Worm (Caenorhabditis elegans) whole organism, L3 larva: ENCODE data around the gene sna-1.

ENCODE experiments used
- ama-1 ChIP-seq: fragments of 150-350 bp; optimal IDR thresholded peaks from 2 replicates; lab custom pipeline; 2018
- ceh-16 ChIP-seq: sonication (generic microtip); optimal IDR thresholded peaks from 2 replicates; lab custom pipeline; 2017; ENCODE audit warnings: missing biosample characterization, missing genetic modification characterization
- ceh-82 ChIP-seq: fragments of 150-350 bp; optimal IDR thresholded peaks from 2 replicates; lab custom pipeline; 2014; ENCODE audit warnings: missing biosample characterization, missing genetic modification characterization
- ceh-9 ChIP-seq: sonication (generic microtip); optimal IDR thresholded peaks from 2 replicates; lab custom pipeline; 2018; ENCODE audit warnings: missing biosample characterization, missing genetic modification characterization
- daf-12 ChIP-seq: fragments of 150-350 bp; optimal IDR thresholded peaks from 2 replicates; lab custom pipeline; 2014; ENCODE audit warnings: missing biosample characterization, missing genetic modification reagents, missing genetic modification characterization
- egl-27 ChIP-seq: sonication (generic microtip); optimal IDR thresholded peaks from 4 replicates; lab custom pipeline; 2017; ENCODE audit warnings: missing biosample characterization, missing genetic modification reagents, missing genetic modification characterization
- egl-5 ChIP-seq: fragments of 150-350 bp; optimal IDR thresholded peaks from 2 replicates; lab custom pipeline; 2017; ENCODE audit warnings: missing biosample characterization, missing genetic modification reagents, missing genetic modification characterization, inconsistent platforms
- elt-1 ChIP-seq: fragments of 150-350 bp; optimal IDR thresholded peaks from 2 replicates; lab custom pipeline; 2014; ENCODE audit warnings: missing biosample characterization, missing genetic modification characterization
- elt-2 ChIP-seq: sonication (generic microtip); optimal IDR thresholded peaks from 2 replicates; lab custom pipeline; 2016; ENCODE audit warnings: missing genetic modification reagents, mild to moderate bottlenecking, missing genetic modification characterization, missing compliant biosample characterization
- eor-1 ChIP-seq, 2 experiments: fragments of 150-350 bp; optimal IDR thresholded peaks; 2 replicates each; lab custom pipeline; 2014 to 2018; ENCODE audit warnings: missing biosample characterization in 2 of 2, missing genetic modification characterization in 2 of 2
- fkh-10 ChIP-seq: sonication (generic microtip); optimal IDR thresholded peaks from 2 replicates; lab custom pipeline; 2017; ENCODE audit warnings: missing biosample characterization, missing genetic modification reagents, missing genetic modification characterization
- fkh-2 ChIP-seq: fragments of 150-350 bp; optimal IDR thresholded peaks from 2 replicates; lab custom pipeline; 2014; ENCODE audit warnings: missing biosample characterization, missing genetic modification reagents, missing genetic modification characterization
- fos-1 ChIP-seq: fragments of 150-350 bp; optimal IDR thresholded peaks from 2 replicates; lab custom pipeline; 2014; ENCODE audit warnings: missing biosample characterization, missing genetic modification characterization
- hmg-11 ChIP-seq: sonication (generic microtip); optimal IDR thresholded peaks from 2 replicates; lab custom pipeline; 2016; ENCODE audit warnings: missing genetic modification characterization, missing compliant biosample characterization
- lin-15B ChIP-seq: fragments of 150-350 bp; optimal IDR thresholded peaks from 2 replicates; lab custom pipeline; 2014; ENCODE audit warnings: missing biosample characterization, missing genetic modification characterization
- lin-39 ChIP-seq: fragments of 150-350 bp; optimal IDR thresholded peaks from 2 replicates; lab custom pipeline; 2018; ENCODE audit warnings: missing biosample characterization, missing genetic modification reagents, missing genetic modification characterization
- mdl-1 ChIP-seq: fragments of 150-350 bp; optimal IDR thresholded peaks from 2 replicates; lab custom pipeline; 2014; ENCODE audit warnings: missing biosample characterization, missing genetic modification characterization
- mml-1 ChIP-seq: fragments of 150-350 bp; sonication (generic microtip); optimal IDR thresholded peaks from 3 replicates; lab custom pipeline; 2014; ENCODE audit warnings: missing biosample characterization, missing genetic modification characterization
- nfya-1 ChIP-seq: sonication (generic microtip); optimal IDR thresholded peaks from 2 replicates; lab custom pipeline; 2017; ENCODE audit warnings: missing genetic modification characterization, mild to moderate bottlenecking, missing compliant biosample characterization, antibody characterized with exemption, moderate library complexity; ENCODE audit not compliant: insufficient read depth
- nhr-11 ChIP-seq: fragments of 150-350 bp; optimal IDR thresholded peaks from 2 replicates; lab custom pipeline; 2014; ENCODE audit warnings: missing biosample characterization, missing genetic modification characterization
- nhr-23 ChIP-seq: fragments of 150-350 bp; optimal IDR thresholded peaks from 2 replicates; lab custom pipeline; 2014; ENCODE audit warnings: missing biosample characterization, missing genetic modification reagents, missing genetic modification characterization
- nhr-237 ChIP-seq: fragments of 150-350 bp; optimal IDR thresholded peaks from 2 replicates; lab custom pipeline; 2014; ENCODE audit warnings: missing biosample characterization, missing genetic modification characterization
- nhr-25 ChIP-seq: sonication (generic microtip); optimal IDR thresholded peaks from 2 replicates; lab custom pipeline; 2017; ENCODE audit warnings: missing biosample characterization, missing genetic modification characterization
- nhr-28 ChIP-seq: fragments of 150-350 bp; optimal IDR thresholded peaks from 2 replicates; lab custom pipeline; 2014; ENCODE audit warnings: missing biosample characterization, missing genetic modification characterization
- nhr-43 ChIP-seq: sonication (generic microtip); optimal IDR thresholded peaks from 2 replicates; lab custom pipeline; 2016; ENCODE audit warnings: mild to moderate bottlenecking, missing genetic modification characterization, missing compliant biosample characterization; ENCODE audit not compliant: poor library complexity, severe bottlenecking
- nhr-67 ChIP-seq: fragments of 150-350 bp; optimal IDR thresholded peaks from 2 replicates; lab custom pipeline; 2014; ENCODE audit warnings: missing biosample characterization, missing genetic modification characterization
- nhr-77 ChIP-seq: fragments of 150-350 bp; optimal IDR thresholded peaks from 2 replicates; lab custom pipeline; 2014; ENCODE audit warnings: missing biosample characterization, missing genetic modification characterization
- pha-4 ChIP-seq: fragments of 150-350 bp; optimal IDR thresholded peaks from 2 replicates; lab custom pipeline; 2014; ENCODE audit warnings: missing biosample characterization, missing genetic modification reagents, missing genetic modification characterization
- pqm-1 ChIP-seq: fragments of 150-350 bp; optimal IDR thresholded peaks from 2 replicates; lab custom pipeline; 2017; ENCODE audit warnings: missing biosample characterization, missing genetic modification characterization, inconsistent platforms
- skn-1 ChIP-seq: fragments of 150-350 bp; optimal IDR thresholded peaks from 2 replicates; lab custom pipeline; 2014; ENCODE audit warnings: missing biosample characterization, missing genetic modification characterization
- snpc-4 ChIP-seq: fragments of 150-350 bp; optimal IDR thresholded peaks from 2 replicates; lab custom pipeline; 2014; ENCODE audit warnings: missing biosample characterization, missing genetic modification characterization
- unc-39 ChIP-seq: sonication (generic microtip); optimal IDR thresholded peaks from 4 replicates; lab custom pipeline; 2017; ENCODE audit warnings: missing biosample characterization, missing genetic modification characterization
- zag-1 ChIP-seq: fragments of 150-350 bp; optimal IDR thresholded peaks from 2 replicates; lab custom pipeline; 2014; ENCODE audit warnings: missing biosample characterization, missing genetic modification characterization
- ztf-11 ChIP-seq: fragments of 150-350 bp; optimal IDR thresholded peaks from 2 replicates; lab custom pipeline; 2014; ENCODE audit warnings: missing biosample characterization, missing genetic modification characterization

The sna-1 gene

ce11 chrV:6706771-6707170 is 3.7 kb downstream of the sna-1 start, which contains the start of gene W02F12.4 (continued):
- TF ChIP-seq hmg-11 (tag; lab: Kevin White, UChicago) (no peak), mml-1 (tag; lab: Kevin White, UChicago) (no peak), nfya-1 (tag; lab: Kevin White, UChicago) (no peak), unc-39 (tag; lab: Kevin White, UChicago) (no peak), eor-1 (tag; optimal IDR thresholded peaks at IDR 0.05; lab: Kevin White, UChicago) (no peak), nhr-237 (no peak)

- no peak for TF ChIP-seq lin-39 (tag; lab: Kevin White, UChicago)
- TF ChIP-seq zag-1: no peak
- TF ChIP-seq ceh-82: no peak
- no peak for TF ChIP-seq ceh-16 (tag; lab: Kevin White, UChicago)
- no peak for TF ChIP-seq mdl-1 (tag; lab: Kevin White, UChicago)
- no peak for TF ChIP-seq pha-4 (tag; lab: Kevin White, UChicago)
- TF ChIP-seq nhr-28 (tag; lab: Kevin White, UChicago): no peak
- TF ChIP-seq fkh-10 (GFP tag; lab: Kevin White, UChicago): no peak
- TF ChIP-seq elt-2: no peak
- TF ChIP-seq, all 47 proteins: peak for 0
These were observed 5.1 kb downstream of the sna-1 start for ce11 chrV:6705367-6705766.

- TF ChIP-seq nhr-25 (tag; lab: Kevin White, UChicago): no peak
- TF ChIP-seq ceh-9 (tag; lab: Kevin White, UChicago): no peak
- no peak for TF ChIP-seq nhr-77 (tag; lab: Kevin White, UChicago)
- TF ChIP-seq pqm-1 (tag; lab: Kevin White, UChicago): no peak
These were observed 6.0 kb downstream of the sna-1 start for ce11 chrV:6704482-6704881.

- no peak for TF ChIP-seq lin-15B
- TF ChIP-seq nhr-67: no peak
- no peak for TF ChIP-seq eor-1 (tag; optimal IDR thresholded peaks at IDR 0.05; lab: Kevin White, UChicago)
- TF ChIP-seq elt-1: no peak
- TF ChIP-seq pqm-1 (tag; lab: Kevin White, UChicago): no peak
- no peak for TF ChIP-seq egl-27 (tag; lab: Kevin White, UChicago)
These were observed 7.8 kb downstream of the sna-1 start, which contains the start of gene era-1 for ce11 chrV:6702692-6703091. Gene era-1, plus strand, starts transcription at chrV:6703057.

- no peak for TF ChIP-seq ceh-9 (tag; lab: Kevin White, UChicago)
- no peak for TF ChIP-seq mdl-1 (tag; lab: Kevin White, UChicago)
- no peak for TF ChIP-seq nhr-11
- TF ChIP-seq egl-27 (tag; lab: Kevin White, UChicago): no peak
- TF ChIP-seq mml-1 (tag; lab: Kevin White, UChicago): no peak
- TF ChIP-seq fkh-2 (tag; lab: Kevin White, UChicago): no peak
- no peak for TF ChIP-seq nhr-77 (tag; lab: Kevin White, UChicago)
- no peak for TF ChIP-seq fos-1 (tag; lab: Kevin White, UChicago)
- TF ChIP-seq, all 47 proteins: peak for 0
These were observed 10.6 kb downstream of the sna-1 start for ce11 chrV:6699833-6700232.

- TF ChIP-seq nhr-25 (tag; lab: Kevin White, UChicago) (peak; percentile 1), nhr-43 (tag; lab: Kevin White, UChicago) (peak; percentile 31), fkh-10 (GFP tag; lab: Kevin White, UChicago) (no peak), nhr-67 (no peak)
These were observed 11.5 kb downstream of the sna-1 start for ce11 chrV:6699021-6699420.

- TF ChIP-seq nhr-23 (tag; lab: Kevin White, UChicago) (no peak), lin-39 (tag; lab: Kevin White, UChicago) (no peak), egl-27 (tag; lab: Kevin White, UChicago) (no peak), skn-1 (no peak), snpc-4 (tag; lab: Kevin White, UChicago) (no peak), mml-1 (tag; lab: Kevin White, UChicago) (no peak), daf-12 (tag; lab: Kevin White, UChicago) (no peak), fkh-2 (tag; lab: Kevin White, UChicago) (no peak), ama-1 (lab: Kevin White, UChicago) (no peak), ceh-82 (no peak), egl-5 (tag; lab: Kevin White, UChicago) (no peak), ztf-11 (tag; lab: Kevin White, UChicago) (no peak), nfya-1 (tag; lab: Kevin White, UChicago) (no peak), pqm-1 (tag; lab: Kevin White, UChicago) (no peak)
These were observed 12.9 kb downstream of the sna-1 start, which contains the start of gene W02F12.2 for ce11 chrV:6697552-6697951. Gene W02F12.2, minus strand, starts transcription at chrV:6697652.
